Worm (Caenorhabditis elegans) whole organism, L4/young adult: ENCODE results near the gene nhx-6.

Experiments used
- W03F9.2 ChIP-seq: fragments of 150-350 bp; optimal IDR thresholded peaks from 2 replicates; lab custom pipeline; 2014; ENCODE audit warnings: missing biosample characterization, missing genetic modification characterization
- dao-5 ChIP-seq: sonication (generic microtip); optimal IDR thresholded peaks from 2 replicates; lab custom pipeline; 2016; ENCODE audit warnings: missing genotype, missing genetic modification characterization, moderate library complexity, missing compliant biosample characterization
- him-1 ChIP-seq: sonication (generic microtip); optimal IDR thresholded peaks from 2 replicates; lab custom pipeline; 2016; ENCODE audit warnings: missing genotype, missing genetic modification reagents, missing genetic modification characterization, missing compliant biosample characterization

Gene nhx-6

DNA sequence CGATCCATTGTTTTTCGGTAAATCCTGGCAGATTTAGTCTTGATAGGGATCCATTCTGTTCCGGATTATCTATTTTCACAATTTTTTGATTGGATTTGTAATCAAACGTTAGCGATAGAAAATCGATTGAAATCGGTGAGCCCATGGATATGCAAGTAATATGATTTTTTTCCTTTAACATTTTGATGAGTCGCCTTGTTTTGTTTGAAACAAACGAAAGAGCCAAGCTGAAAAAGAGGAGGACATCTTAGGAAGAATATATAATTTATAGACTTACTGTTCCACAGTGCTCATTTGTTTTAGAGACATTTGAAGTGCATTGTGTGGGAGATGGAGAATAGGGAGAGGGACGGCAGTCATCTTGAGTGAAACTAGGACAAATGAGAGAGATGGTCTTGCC lies 18.2 kb downstream of the nhx-6 start, which contains the start of the genes fbxb-18 and fbxb-19:
Gene fbxb-18 (minus strand): TSS at position 101 of the 400 bp plus-strand sequence.
Gene fbxb-19 (minus strand): TSS at position 369 of the 400 bp plus-strand sequence.
- TF ChIP-seq W03F9.2 (tag; lab: Kevin White, UChicago) (no peak), dao-5 (tag; lab: Kevin White, UChicago) (no peak), him-1 (no peak)

DNA sequence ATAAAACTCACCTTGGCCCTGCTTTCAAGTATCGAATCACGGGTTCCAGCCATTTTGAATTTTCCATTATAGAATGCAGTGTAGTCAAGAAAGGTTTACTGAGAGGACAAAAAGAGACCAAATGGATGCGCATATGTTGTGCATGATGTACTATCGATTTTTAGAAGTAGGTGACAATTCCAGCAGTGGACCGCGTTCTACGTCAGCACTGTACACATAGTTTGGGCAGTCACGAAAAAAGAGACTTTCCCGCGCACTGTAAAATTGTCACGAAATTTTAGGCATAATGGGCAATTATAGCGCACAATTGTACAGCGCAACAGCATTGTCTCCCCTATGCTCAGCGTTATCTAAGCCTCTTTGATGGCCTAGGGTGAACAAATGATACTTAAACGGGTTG lies 20.4 kb downstream of the nhx-6 start, which contains the start of gene fbxc-22:
Gene fbxc-22 (minus strand): TSS at position 101 of the 400 bp plus-strand sequence.
- TF ChIP-seq dao-5 (tag; lab: Kevin White, UChicago) (no peak), W03F9.2 (tag; lab: Kevin White, UChicago) (no peak), him-1 (no peak)

DNA sequence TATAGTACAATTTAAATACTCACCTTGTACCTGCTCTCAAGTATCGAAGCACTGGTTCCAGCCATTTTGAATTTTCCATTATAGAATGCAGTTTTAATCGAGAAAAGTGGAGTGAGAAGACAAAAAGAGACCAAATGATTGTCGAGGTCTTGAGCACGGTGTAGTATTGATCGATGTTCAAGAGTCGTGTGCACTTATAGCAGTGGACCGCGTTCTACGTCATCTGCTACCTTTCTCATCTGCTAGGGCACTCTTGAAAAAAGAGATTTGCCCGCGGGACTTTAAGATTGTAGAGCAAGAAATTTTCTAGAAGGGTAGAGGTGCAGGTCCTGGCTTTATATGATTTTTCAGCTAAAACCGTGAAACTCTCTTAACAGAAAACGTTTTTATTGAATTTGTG lies 22.2 kb downstream of the nhx-6 start, which contains the start of gene fbxc-21:
Gene fbxc-21 (minus strand): TSS at position 101 of the 400 bp plus-strand sequence.
- TF ChIP-seq him-1 (no peak), dao-5 (tag; lab: Kevin White, UChicago) (no peak), W03F9.2 (tag; lab: Kevin White, UChicago) (no peak)

DNA sequence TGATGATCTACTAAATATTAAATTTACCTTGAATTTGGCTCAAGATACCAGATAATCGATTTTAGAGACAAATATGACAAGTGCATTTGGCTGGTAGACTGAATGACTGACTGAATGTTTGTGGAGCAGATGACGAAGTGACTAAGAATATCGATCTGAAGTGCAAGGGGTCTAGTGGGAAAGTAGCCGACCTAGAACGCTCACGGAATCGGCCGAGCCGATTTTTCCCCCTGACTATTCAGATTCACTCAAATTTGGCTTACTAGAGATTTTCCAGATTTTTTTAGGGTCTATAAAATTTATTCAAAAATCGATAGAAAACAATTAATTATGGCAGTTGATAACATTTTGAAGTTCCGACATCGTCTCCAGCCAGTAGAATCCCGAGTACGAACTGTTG lies 23.9 kb downstream of the nhx-6 start, which contains the start of gene fbxc-26:
Gene fbxc-26 (minus strand): TSS at position 101 of the 400 bp plus-strand sequence.
- TF ChIP-seq dao-5 (tag; lab: Kevin White, UChicago), result no peak
- no peak for TF ChIP-seq him-1
- no peak for TF ChIP-seq W03F9.2 (tag; lab: Kevin White, UChicago)

DNA sequence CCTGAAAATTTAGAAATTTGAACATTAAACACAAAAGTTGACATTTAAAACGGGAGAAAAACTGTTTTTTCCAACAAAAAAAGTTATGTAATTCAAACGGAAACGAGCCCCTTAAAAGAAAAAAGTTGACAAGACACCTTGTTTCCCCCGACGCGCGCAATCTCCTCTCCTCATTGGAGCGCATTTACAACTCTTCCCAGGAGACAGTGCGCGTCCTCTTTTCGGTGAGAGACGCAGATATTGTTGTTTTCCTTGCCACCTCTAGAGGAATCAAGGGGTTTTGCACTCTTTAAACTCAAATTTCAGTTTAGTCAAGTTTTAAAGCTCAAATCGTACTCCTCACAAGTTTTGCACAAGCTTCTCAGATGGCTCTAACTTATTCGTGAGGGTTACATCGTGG lies 25.2 kb downstream of the nhx-6 start, which contains the start of gene F58E1.13:
Gene F58E1.13 (minus strand): TSS at position 12 of the 400 bp plus-strand sequence.
- TF ChIP-seq dao-5 (tag; lab: Kevin White, UChicago) (no peak), him-1 (no peak), W03F9.2 (tag; lab: Kevin White, UChicago) (no peak)

DNA sequence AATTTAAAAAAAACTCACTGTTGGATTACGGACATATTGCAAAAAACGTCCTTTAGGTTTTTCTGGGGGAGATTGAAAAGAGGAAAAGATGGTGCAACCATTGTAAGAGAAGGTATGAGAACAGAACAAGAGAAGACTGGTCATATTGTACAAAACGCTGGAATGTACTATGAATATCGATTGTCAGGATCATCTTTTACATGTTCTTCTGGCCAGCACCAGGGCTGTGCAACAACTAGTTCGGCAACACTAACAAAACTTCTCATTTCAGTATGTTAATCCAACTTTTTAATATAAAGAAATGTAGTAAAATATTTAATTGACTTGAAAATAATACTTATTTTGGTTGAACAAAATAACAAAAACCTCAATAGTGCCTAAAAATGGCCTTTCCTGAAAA lies 32.7 kb downstream of the nhx-6 start, which contains the start of gene fbxb-47:
Gene fbxb-47 (minus strand): TSS at position 101 of the 400 bp plus-strand sequence.
- TF ChIP-seq dao-5 (tag; lab: Kevin White, UChicago) (no peak), him-1 (no peak), W03F9.2 (tag; lab: Kevin White, UChicago) (no peak)

DNA sequence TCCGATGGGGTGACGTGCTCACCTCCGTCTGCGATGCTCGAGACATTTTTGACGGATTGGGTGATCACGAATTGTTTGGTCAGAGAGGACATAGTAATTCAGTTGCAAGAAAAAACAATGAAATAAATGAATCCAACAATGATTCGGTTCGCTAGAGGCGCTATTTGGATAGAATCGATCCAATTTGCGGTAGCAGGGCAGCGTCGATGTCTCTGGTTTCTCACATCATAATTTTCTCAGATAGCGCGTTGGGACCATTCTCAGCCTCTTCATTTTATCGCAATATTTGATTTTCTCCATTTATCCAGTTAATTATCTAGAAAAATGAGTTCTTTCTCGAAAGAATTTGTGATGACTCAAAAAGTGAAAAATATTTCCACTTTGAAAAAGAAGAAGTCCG lies 35.8 kb downstream of the nhx-6 start, which contains the start of gene sdz-18:
Gene sdz-18 (minus strand): TSS at position 101 of the 400 bp plus-strand sequence.
- TF ChIP-seq him-1, result no peak
- TF ChIP-seq dao-5 (tag; lab: Kevin White, UChicago), result no peak
- TF ChIP-seq W03F9.2 (tag; lab: Kevin White, UChicago), result no peak

DNA sequence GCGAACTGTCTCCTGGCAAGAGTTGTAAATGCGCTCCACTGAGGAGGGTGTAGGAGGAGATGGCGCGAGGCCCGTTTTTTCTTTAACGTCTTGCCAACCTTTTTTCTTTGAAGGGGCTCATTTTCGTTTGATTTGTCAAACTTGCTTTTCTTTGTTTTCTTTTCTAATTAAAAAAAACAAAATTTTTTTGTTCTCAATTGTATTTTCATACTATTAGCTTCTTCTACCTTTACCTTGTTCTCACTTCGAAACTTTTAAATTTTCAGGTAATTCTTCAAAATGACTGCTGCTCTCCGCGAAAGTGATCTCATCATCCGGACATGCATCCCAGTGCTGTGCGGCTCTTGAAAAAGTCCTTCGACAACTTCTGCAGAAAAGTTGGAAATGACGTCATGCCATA lies 39.3 kb downstream of the nhx-6 start, which contains the start of gene fbxa-184:
Gene fbxa-184 (plus strand): TSS at position 301 of the 400 bp plus-strand sequence.
- no peak for TF ChIP-seq him-1
- TF ChIP-seq W03F9.2 (tag; lab: Kevin White, UChicago), result no peak
- TF ChIP-seq dao-5 (tag; lab: Kevin White, UChicago), result no peak

DNA sequence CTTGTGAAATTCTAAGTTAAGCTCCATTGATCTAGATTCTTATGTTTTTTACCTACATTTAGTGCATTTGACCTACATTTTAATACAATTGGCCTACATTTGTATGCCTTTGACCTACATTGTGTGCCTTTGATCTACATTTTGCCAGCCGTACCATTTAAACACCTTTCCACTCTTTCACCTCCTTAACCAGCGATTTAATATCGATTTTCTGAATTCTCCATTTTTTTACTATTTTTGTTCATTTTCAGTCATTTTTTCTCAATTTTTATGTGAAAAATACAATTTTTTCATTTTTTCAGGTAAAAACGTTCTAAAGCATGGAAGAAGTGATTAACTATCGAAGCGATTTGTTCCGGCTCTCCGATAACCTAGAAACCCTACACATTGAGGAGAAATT lies 42.3 kb downstream of the nhx-6 start, which contains the start of gene btb-7:
Gene btb-7 (plus strand): TSS at position 301 of the 400 bp plus-strand sequence.
- no peak for TF ChIP-seq him-1
- TF ChIP-seq W03F9.2 (tag; lab: Kevin White, UChicago), result no peak
- no peak for TF ChIP-seq dao-5 (tag; lab: Kevin White, UChicago)

DNA sequence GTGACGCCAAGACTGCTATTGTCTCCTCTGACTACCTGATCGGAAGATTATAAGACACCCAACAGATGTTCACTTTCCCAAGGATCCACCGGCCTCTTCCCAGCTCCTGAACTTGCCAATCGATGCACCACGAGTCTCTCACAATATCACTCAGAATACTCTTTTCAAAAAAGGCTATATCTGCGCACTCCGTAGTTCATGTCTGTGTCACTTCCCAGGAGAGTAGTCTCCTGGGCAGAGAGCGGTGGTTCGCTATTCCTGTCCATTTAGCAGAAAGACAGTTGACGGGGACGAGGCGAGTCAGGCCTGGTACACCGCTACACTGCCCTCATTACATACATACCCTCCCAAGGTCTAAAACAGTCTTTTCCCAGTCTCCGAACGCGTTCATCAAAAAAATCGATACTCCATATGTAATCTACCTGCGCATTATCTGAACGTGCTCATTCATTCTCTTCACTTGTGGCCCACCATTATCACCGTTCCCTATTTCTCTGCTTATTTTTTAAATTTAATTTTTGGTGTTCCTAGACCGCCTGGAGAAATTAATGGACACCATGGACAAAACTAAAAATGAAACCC lies 44.2 kb downstream of the nhx-6 start, which contains the start of gene btb-6:
Gene btb-6 (plus strand): TSS at position 532 of the 582 bp plus-strand sequence.
- no peak for TF ChIP-seq W03F9.2 (tag; lab: Kevin White, UChicago)
- no peak for TF ChIP-seq dao-5 (tag; lab: Kevin White, UChicago)
- no peak for TF ChIP-seq him-1

DNA sequence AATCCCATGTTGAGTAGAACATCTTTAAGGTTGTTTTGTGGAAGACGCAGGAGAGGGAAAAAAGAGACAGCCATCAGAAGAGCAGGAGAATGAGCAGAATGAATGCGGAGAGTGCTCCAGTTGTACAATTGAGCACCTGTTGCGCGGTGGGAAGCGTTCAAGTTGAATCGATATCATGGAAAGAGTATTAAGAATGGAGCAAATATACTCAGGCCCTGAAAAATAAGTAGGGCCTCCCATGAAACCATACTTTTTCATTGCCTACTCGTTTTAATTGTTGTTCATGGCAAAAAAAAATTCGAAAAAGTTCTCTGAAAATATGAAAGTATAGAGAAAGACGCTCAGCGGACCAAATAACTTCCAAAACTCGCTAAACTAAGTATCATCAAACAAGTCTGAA lies 48.5 kb downstream of the nhx-6 start, which contains the start of gene fbxb-48:
Gene fbxb-48 (minus strand): TSS at position 101 of the 400 bp plus-strand sequence.
- TF ChIP-seq him-1 (no peak), W03F9.2 (tag; lab: Kevin White, UChicago) (no peak), dao-5 (tag; lab: Kevin White, UChicago) (no peak)

DNA sequence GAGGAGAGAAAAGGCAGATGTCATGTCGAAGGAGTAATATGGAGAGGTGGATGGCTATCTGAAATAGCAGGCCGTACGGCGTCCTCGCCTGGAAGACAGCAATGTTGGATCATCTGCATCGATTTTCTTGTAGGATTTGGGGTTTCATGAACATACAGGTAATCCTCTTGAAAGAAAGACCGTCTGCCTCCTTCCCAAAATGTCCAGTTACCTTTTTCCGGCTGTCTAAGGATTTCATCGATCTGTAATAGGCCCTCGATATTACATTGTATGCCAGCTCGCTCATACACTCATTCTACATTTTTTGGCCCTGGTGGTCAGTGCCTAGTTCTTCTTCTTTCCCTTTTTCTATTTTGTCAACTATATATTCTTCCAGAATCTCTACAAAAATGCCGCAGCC lies 51.8 kb downstream of the nhx-6 start, which contains the start of the genes fbxb-5 and btb-8:
Gene fbxb-5 (minus strand): TSS at position 101 of the 400 bp plus-strand sequence.
Gene btb-8 (plus strand): TSS at position 377 of the 400 bp plus-strand sequence.
- TF ChIP-seq dao-5 (tag; lab: Kevin White, UChicago), result no peak
- TF ChIP-seq him-1, result no peak
- no peak for TF ChIP-seq W03F9.2 (tag; lab: Kevin White, UChicago)
